Worm (Caenorhabditis elegans): ENCODE data around the gene irld-47.

The irld-47 gene

DNA sequence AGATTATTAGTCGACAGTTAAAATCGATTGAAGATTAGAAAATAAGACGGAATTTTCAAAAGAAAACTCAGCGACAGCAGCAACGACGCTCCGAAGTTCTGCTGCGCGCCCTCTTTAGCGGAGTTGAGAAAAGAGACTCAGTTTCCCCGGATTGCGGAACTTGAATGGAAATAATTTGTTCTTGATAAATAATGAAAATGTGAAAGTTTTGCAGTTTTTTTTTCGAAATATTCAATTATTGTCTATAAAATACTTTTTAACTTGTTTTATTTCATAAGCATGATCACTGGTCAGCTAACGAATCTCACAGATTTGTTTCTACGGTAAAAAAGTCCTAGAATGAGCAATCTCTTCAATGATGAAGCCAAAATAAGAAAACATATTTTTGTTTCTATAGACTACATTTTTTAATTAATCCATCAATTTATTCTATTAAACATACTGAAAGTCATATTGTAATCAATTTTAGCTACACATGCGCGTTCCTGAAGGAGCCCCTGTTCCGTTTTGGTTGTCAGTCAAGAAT lies 35.2 kb upstream of the irld-47 start, which contains the start of the genes cec-3 and T09A5.15 (continued):
- TF ChIP-seq nhr-6 (tag; optimal IDR thresholded peaks at IDR 0.05): no peak
- no peak for TF ChIP-seq lin-1 (GFP tag; IDR thresholded peaks at IDR 0.05)
- no peak for TF ChIP-seq nhr-41 (GFP tag; IDR thresholded peaks at IDR 0.05)
- no peak for TF ChIP-seq nhr-25 (tag; optimal IDR thresholded peaks at IDR 0.05; ENCODE audit: borderline replicate concordance, insufficient read depth)
- TF ChIP-seq aly-2 (tag; optimal IDR thresholded peaks at IDR 0.05): no peak
- no peak for TF ChIP-seq Y48G9A.11 (GFP tag; IDR thresholded peaks at IDR 0.05)
- no peak for TF ChIP-seq tra-1 (GFP tag; IDR thresholded peaks at IDR 0.05)
- no peak for TF ChIP-seq spr-1 (tag; optimal IDR thresholded peaks at IDR 0.05)
- TF ChIP-seq egl-27 (tag; optimal IDR thresholded peaks at IDR 0.05): no peak
- no peak for TF ChIP-seq nhr-237 (tag; optimal IDR thresholded peaks at IDR 0.05)
- no peak for TF ChIP-seq ztf-7 (tag; optimal IDR thresholded peaks at IDR 0.05)
- TF ChIP-seq lsy-2 (tag; optimal IDR thresholded peaks at IDR 0.05): peak in 1 of 2 experiments; percentile 66
- no peak for TF ChIP-seq lin-39 (tag; optimal IDR thresholded peaks at IDR 0.05)
- no peak for TF ChIP-seq cey-2 (tag; optimal IDR thresholded peaks at IDR 0.05; ENCODE audit: borderline replicate concordance, insufficient read depth)
- no peak for TF ChIP-seq nhr-11 (tag; optimal IDR thresholded peaks at IDR 0.05)
- no peak for TF ChIP-seq mdt-29 (GFP tag; IDR thresholded peaks at IDR 0.05)
- no peak for TF ChIP-seq ctbp-1 (GFP tag; IDR thresholded peaks at IDR 0.05)
- TF ChIP-seq snpc-4 (tag; optimal IDR thresholded peaks at IDR 0.05): no peak
- peak; percentile 62 for TF ChIP-seq mes-2 (tag; optimal IDR thresholded peaks at IDR 0.05; ENCODE audit: poor library complexity, severe bottlenecking)
- no peak for TF ChIP-seq daf-8 (GFP tag; IDR thresholded peaks at IDR 0.05)
- TF ChIP-seq pha-4 (GFP tag; IDR thresholded peaks at IDR 0.05): no peak
- no peak for TF ChIP-seq pha-4 (tag; optimal IDR thresholded peaks at IDR 0.05)
- TF ChIP-seq zip-2 (tag; optimal IDR thresholded peaks at IDR 0.05): no peak
- no peak for TF ChIP-seq ceh-28 (tag; optimal IDR thresholded peaks at IDR 0.05)
- TF ChIP-seq ceh-44 (GFP tag; IDR thresholded peaks at IDR 0.05): no peak
- no peak for TF ChIP-seq nhr-76 (tag; optimal IDR thresholded peaks at IDR 0.05)
- TF ChIP-seq php-3 (GFP tag; IDR thresholded peaks at IDR 0.05): no peak
- no peak for TF ChIP-seq ces-1 (GFP tag; optimal IDR thresholded peaks at IDR 0.05)
- TF ChIP-seq zfp-3 (GFP tag; conservative IDR thresholded peaks at IDR 0.05): no peak
- peak; percentile 33 for TF ChIP-seq mep-1 (tag; optimal IDR thresholded peaks at IDR 0.05)
- peak; percentile 26 for TF ChIP-seq nhr-28 (tag; optimal IDR thresholded peaks at IDR 0.05)
- no peak for TF ChIP-seq daf-12 (tag; optimal IDR thresholded peaks at IDR 0.05)
- TF ChIP-seq lir-3 (tag; optimal IDR thresholded peaks at IDR 0.05): no peak
- no peak for TF ChIP-seq ceh-32 (tag; optimal IDR thresholded peaks at IDR 0.05; ENCODE audit: poor library complexity)
- TF ChIP-seq mxl-2 (GFP tag; conservative IDR thresholded peaks at IDR 0.05): no peak
- no peak for TF ChIP-seq dmd-8 (GFP tag; IDR thresholded peaks at IDR 0.05)
- TF ChIP-seq dmd-9 (GFP tag; IDR thresholded peaks at IDR 0.05): no peak
- no peak for TF ChIP-seq tag-97 (GFP tag; IDR thresholded peaks at IDR 0.05)
- TF ChIP-seq nhr-48 (tag; optimal IDR thresholded peaks at IDR 0.05): no peak
- no peak for TF ChIP-seq ZK337.2 (GFP tag; IDR thresholded peaks at IDR 0.05)
- TF ChIP-seq daf-19 (GFP tag; conservative IDR thresholded peaks at IDR 0.05): no peak
- no peak for TF ChIP-seq set-16 (GFP tag; IDR thresholded peaks at IDR 0.05)
- TF ChIP-seq saeg-2 (GFP tag; IDR thresholded peaks at IDR 0.05): no peak
- TF ChIP-seq dmd-6 (GFP tag; IDR thresholded peaks at IDR 0.05): no peak
